Worm (Caenorhabditis elegans) whole organism, L4 larva: ENCODE results near the gene his-62.

ENCODE experiments used
- F37D6.2 ChIP-seq: sonication (generic microtip); optimal IDR thresholded peaks from 2 replicates; lab custom pipeline; 2016; ENCODE audit warnings: mild to moderate bottlenecking, missing genetic modification characterization, missing compliant biosample characterization
- T26A8.4 ChIP-seq: fragments of 200-800 bp; sonication (Bioruptor generic); IDR thresholded peaks from 2 replicates; pipeline ENCODE4 v1.3.6; 2022; ENCODE audit warnings: missing genetic modification characterization, missing compliant biosample characterization
- Y105C5A.15 ChIP-seq: fragments of 200-800 bp; sonication (Bioruptor generic); IDR thresholded peaks from 2 replicates; pipeline ENCODE4 v1.3.6; 2022; ENCODE audit warnings: missing genetic modification characterization, missing compliant biosample characterization
- Y5F2A.4 ChIP-seq: fragments of 200-800 bp; sonication (Bioruptor generic); optimal IDR thresholded peaks from 2 replicates; lab custom pipeline; 2018; ENCODE audit warnings: mild to moderate bottlenecking, missing genetic modification characterization, missing compliant biosample characterization
- Y75B8A.6 ChIP-seq: fragments of 200-800 bp; sonication (Bioruptor generic); IDR thresholded peaks from 2 replicates; pipeline ENCODE4 v1.3.6; 2022; ENCODE audit warnings: missing genetic modification reagents, missing genetic modification characterization, missing compliant biosample characterization
- ZK337.2 ChIP-seq: fragments of 200-800 bp; sonication (Bioruptor generic); IDR thresholded peaks from 2 replicates; pipeline ENCODE4 v1.3.6; 2022; ENCODE audit warnings: missing genetic modification reagents, missing genetic modification characterization, missing compliant biosample characterization
- aha-1 ChIP-seq: fragments of 150-350 bp; peaks from one replicate; lab custom pipeline; 2014; ENCODE audit warnings: missing biosample characterization, missing genetic modification characterization
- ama-1 ChIP-seq: fragments of 150-350 bp; optimal IDR thresholded peaks from 2 replicates; lab custom pipeline; 2014; ENCODE audit warnings: inconsistent platforms, mixed read lengths
- ceh-20 ChIP-seq: fragments of 200-800 bp; sonication (Bioruptor generic); IDR thresholded peaks from 2 replicates; pipeline ENCODE4 v1.3.6; 2022; ENCODE audit warnings: missing genetic modification reagents, missing genetic modification characterization, missing compliant biosample characterization
- ceh-44 ChIP-seq: fragments of 200-800 bp; sonication (Bioruptor generic); IDR thresholded peaks from 2 replicates; pipeline ENCODE4 v1.3.6; 2022; ENCODE audit warnings: missing genetic modification reagents, missing genetic modification characterization, missing compliant biosample characterization
- ceh-82 ChIP-seq: sonication (generic microtip); optimal IDR thresholded peaks from 2 replicates; lab custom pipeline; 2017; ENCODE audit warnings: missing biosample characterization, missing genetic modification characterization
- daf-16 ChIP-seq, 3 experiments: sonication (generic microtip); optimal IDR thresholded peaks; 2 replicates each; lab custom pipeline; 2016 to 2017; ENCODE audit warnings: missing genetic modification characterization in 3 of 3, missing genetic modification reagents in 3 of 3, mild to moderate bottlenecking in 2 of 3, missing compliant biosample characterization in 2 of 3, missing biosample characterization in 1 of 3, moderate library complexity in 1 of 3
- daf-8 ChIP-seq: fragments of 200-800 bp; sonication (Bioruptor generic); IDR thresholded peaks from 2 replicates; pipeline ENCODE4 v1.3.6; 2022; ENCODE audit warnings: missing genetic modification characterization, missing compliant biosample characterization
- dmd-6 ChIP-seq: fragments of 200-800 bp; sonication (Bioruptor generic); IDR thresholded peaks from 2 replicates; pipeline ENCODE4 v1.3.6; 2022; ENCODE audit warnings: missing genetic modification reagents, missing genetic modification characterization, missing compliant biosample characterization
- dpl-1 ChIP-seq: fragments of 150-350 bp; optimal IDR thresholded peaks from 2 replicates; lab custom pipeline; 2014; ENCODE audit warnings: missing biosample characterization, missing genetic modification reagents, missing genetic modification characterization
- dve-1 ChIP-seq: sonication (generic microtip); optimal IDR thresholded peaks from 2 replicates; lab custom pipeline; 2017; ENCODE audit warnings: antibody characterized with exemption, mild to moderate bottlenecking, missing genetic modification characterization, missing compliant biosample characterization; ENCODE audit not compliant: insufficient read depth
- egl-43 ChIP-seq: fragments of 200-800 bp; sonication (Bioruptor generic); IDR thresholded peaks from 2 replicates; pipeline ENCODE4 v1.3.6; 2022; ENCODE audit warnings: missing genetic modification reagents, missing genetic modification characterization, missing compliant biosample characterization
- fkh-10 ChIP-seq: fragments of 150-350 bp; optimal IDR thresholded peaks from 2 replicates; lab custom pipeline; 2014; ENCODE audit warnings: missing biosample characterization, missing genetic modification reagents, missing genetic modification characterization
- hif-1 ChIP-seq, 2 experiments: sonication (generic microtip); optimal IDR thresholded peaks; 2 replicates each; lab custom pipeline; 2016 to 2017; ENCODE audit warnings: missing compliant biosample characterization in 2 of 2, missing genetic modification characterization in 2 of 2, missing genetic modification reagents in 2 of 2, missing genotype in 2 of 2, mild to moderate bottlenecking in 1 of 2
- hlh-11 ChIP-seq: fragments of 200-800 bp; sonication (Bioruptor generic); optimal IDR thresholded peaks from 2 replicates; lab custom pipeline; 2018; ENCODE audit warnings: mild to moderate bottlenecking, missing genetic modification characterization, missing compliant biosample characterization
- hlh-30 ChIP-seq: sonication (generic microtip); optimal IDR thresholded peaks from 2 replicates; lab custom pipeline; 2017; ENCODE audit warnings: antibody characterized with exemption, mild to moderate bottlenecking, missing genetic modification characterization, missing compliant biosample characterization; ENCODE audit not compliant: insufficient read depth
- jun-1 ChIP-seq: fragments of 150-350 bp; optimal IDR thresholded peaks from 2 replicates; lab custom pipeline; 2014; ENCODE audit warnings: missing biosample characterization, missing genetic modification reagents, missing genetic modification characterization
- lin-1 ChIP-seq: fragments of 200-800 bp; sonication (Bioruptor generic); IDR thresholded peaks from 2 replicates; pipeline ENCODE4 v1.3.6; 2022; ENCODE audit warnings: missing genetic modification reagents, missing genetic modification characterization, missing compliant biosample characterization
- lin-13 ChIP-seq: fragments of 150-350 bp; optimal IDR thresholded peaks from 2 replicates; lab custom pipeline; 2014; ENCODE audit warnings: missing biosample characterization, missing genetic modification reagents, missing genetic modification characterization
- lsy-2 ChIP-seq, 2 experiments: fragments of 150-350 bp in 1 of 2; sonication (generic microtip) in 1 of 2; optimal IDR thresholded peaks; 2 replicates each; lab custom pipeline; 2014 to 2017; ENCODE audit warnings: missing biosample characterization in 2 of 2, missing genetic modification characterization in 2 of 2
- madf-9 ChIP-seq: fragments of 200-800 bp; sonication (Bioruptor generic); conservative IDR thresholded peaks from 2 replicates; pipeline ENCODE4 v1.3.6; 2022; ENCODE audit warnings: missing genetic modification reagents, missing genetic modification characterization, missing compliant biosample characterization
- mdt-29 ChIP-seq: fragments of 200-800 bp; sonication (Bioruptor generic); IDR thresholded peaks from 2 replicates; pipeline ENCODE4 v1.3.6; 2022; ENCODE audit warnings: missing genetic modification reagents, missing genetic modification characterization, missing compliant biosample characterization
- mep-1 ChIP-seq: fragments of 150-350 bp; sonication (generic microtip); optimal IDR thresholded peaks from 3 replicates; lab custom pipeline; 2014; ENCODE audit warnings: missing biosample characterization, missing genetic modification characterization
- mes-2 ChIP-seq: sonication (generic microtip); optimal IDR thresholded peaks from 2 replicates; lab custom pipeline; 2016; ENCODE audit warnings: missing genotype, mild to moderate bottlenecking, missing genetic modification characterization, missing compliant biosample characterization; ENCODE audit not compliant: poor library complexity, severe bottlenecking
- mxl-3 ChIP-seq: fragments of 200-800 bp; sonication (Bioruptor generic); optimal IDR thresholded peaks from 2 replicates; lab custom pipeline; 2018; ENCODE audit warnings: mild to moderate bottlenecking, missing genetic modification characterization, missing compliant biosample characterization
- nhr-11 ChIP-seq: fragments of 150-350 bp; optimal IDR thresholded peaks from 2 replicates; lab custom pipeline; 2014; ENCODE audit warnings: missing biosample characterization, missing genetic modification characterization
- nhr-28 ChIP-seq: fragments of 150-350 bp; optimal IDR thresholded peaks from 2 replicates; lab custom pipeline; 2014; ENCODE audit warnings: missing biosample characterization, missing genetic modification characterization
- nhr-6 ChIP-seq: fragments of 150-350 bp; optimal IDR thresholded peaks from 2 replicates; lab custom pipeline; 2014; ENCODE audit warnings: missing biosample characterization, missing genetic modification characterization
- nhr-76 ChIP-seq: fragments of 150-350 bp; optimal IDR thresholded peaks from 2 replicates; lab custom pipeline; 2014; ENCODE audit warnings: missing biosample characterization, missing genetic modification characterization
- php-3 ChIP-seq: fragments of 200-800 bp; sonication (Bioruptor generic); IDR thresholded peaks from 2 replicates; pipeline ENCODE4 v1.3.6; 2022; ENCODE audit warnings: missing genetic modification reagents, missing genetic modification characterization, missing compliant biosample characterization
- pqm-1 ChIP-seq: sonication (generic microtip); optimal IDR thresholded peaks from 2 replicates; lab custom pipeline; 2017; ENCODE audit warnings: missing biosample characterization, missing genetic modification characterization
- snpc-1.2 ChIP-seq: fragments of 200-800 bp; sonication (Bioruptor generic); IDR thresholded peaks from 2 replicates; pipeline ENCODE4 v1.3.6; 2022; ENCODE audit warnings: missing genetic modification reagents, missing genetic modification characterization, missing compliant biosample characterization
- spr-1 ChIP-seq: sonication (generic microtip); optimal IDR thresholded peaks from 2 replicates; lab custom pipeline; 2016; ENCODE audit warnings: mild to moderate bottlenecking, missing genetic modification characterization, missing compliant biosample characterization
- unc-62 ChIP-seq, 3 experiments: fragments of 150-350 bp in 1 of 3; sonication (generic microtip); optimal IDR thresholded peaks in 2 of 3; peaks in 1 of 3; 1 replicate in 1 of 3; 2 replicates in 2 of 3; lab custom pipeline; 2014 to 2017; ENCODE audit warnings: missing biosample characterization in 3 of 3, missing genetic modification characterization in 3 of 3, missing genetic modification reagents in 3 of 3, missing genotype in 1 of 3

his-62 gene

ce11 chrIV:7520841-7521240 is 34.5 kb downstream of the his-62 start:
- no peak for TF ChIP-seq nhr-76
- TF ChIP-seq nhr-11 (tag; lab: Kevin White, UChicago): no peak
- TF ChIP-seq hif-1 (tag; optimal IDR thresholded peaks at IDR 0.05; lab: Kevin White, UChicago): no peak
- no peak for TF ChIP-seq egl-43 (GFP tag; lab: Robert Waterston, UW)
- peak; percentile 7 for TF ChIP-seq pqm-1 (tag; lab: Kevin White, UChicago)
- TF ChIP-seq dve-1: peak; percentile 20
- no peak for TF ChIP-seq daf-16 (GFP tag; optimal IDR thresholded peaks at IDR 0.05; lab: Kevin White, UChicago)
- TF ChIP-seq daf-16 (tag; optimal IDR thresholded peaks at IDR 0.05; lab: Kevin White, UChicago): peak; percentile 40
- TF ChIP-seq nhr-28: peak; percentile 22
- TF ChIP-seq php-3: peak; percentile 39; the same call in 1 of the 2 replicates
- no peak for TF ChIP-seq fkh-10
- TF ChIP-seq lin-13 (GFP tag; lab: Kevin White, UChicago): no peak
- TF ChIP-seq T26A8.4 (GFP tag; lab: Robert Waterston, UW): no peak
- TF ChIP-seq unc-62 (GFP tag; optimal IDR thresholded peaks at IDR 0.05 in 1 of 2; lab: Kevin White, UChicago): peak in 1 of 2 experiments; percentile 25
- TF ChIP-seq unc-62 (tag; optimal IDR thresholded peaks at IDR 0.05; lab: Kevin White, UChicago): no peak
- TF ChIP-seq F37D6.2: no peak
- TF ChIP-seq hlh-30: peak; percentile 34
- TF ChIP-seq jun-1 (tag; lab: Kevin White, UChicago): no peak
- TF ChIP-seq mdt-29 (GFP tag; lab: Robert Waterston, UW): no peak
- TF ChIP-seq mxl-3: no peak
- TF ChIP-seq ama-1 (lab: Kevin White, UChicago): no peak
- TF ChIP-seq ZK337.2: no peak
- peak; percentile 49 for TF ChIP-seq hlh-11 (tag; lab: Kevin White, UChicago)
- TF ChIP-seq spr-1 (tag; lab: Kevin White, UChicago): no peak
- no peak for TF ChIP-seq mes-2 (tag; lab: Kevin White, UChicago)
- no peak for TF ChIP-seq lsy-2 (tag; optimal IDR thresholded peaks at IDR 0.05; lab: Kevin White, UChicago)
- peak; percentile 34 for TF ChIP-seq mep-1 (tag; lab: Kevin White, UChicago)
- no peak for TF ChIP-seq ceh-44 (GFP tag; lab: Robert Waterston, UW)
- TF ChIP-seq snpc-1.2: no peak
- peak; percentile 36; the same call in 1 of the 2 replicates for TF ChIP-seq dmd-6 (GFP tag; lab: Robert Waterston, UW)
- TF ChIP-seq nhr-6 (tag; lab: Kevin White, UChicago): no peak
- no peak for TF ChIP-seq lin-1 (GFP tag; lab: Robert Waterston, UW)
- peak; percentile 17 for TF ChIP-seq aha-1 (tag; lab: Kevin White, UChicago)
- no peak for TF ChIP-seq Y5F2A.4

ce11 chrIV:7521591-7521990 is 35.2 kb downstream of the his-62 start:
- TF ChIP-seq madf-9 (GFP tag; lab: Robert Waterston, UW) (no peak), daf-8 (GFP tag; lab: Robert Waterston, UW) (no peak), aha-1 (tag; lab: Kevin White, UChicago) (peak; percentile 39), snpc-1.2 (no peak), Y75B8A.6 (GFP tag; lab: Robert Waterston, UW) (no peak), Y105C5A.15 (GFP tag; lab: Robert Waterston, UW) (no peak), ceh-20 (GFP tag; lab: Robert Waterston, UW) (no peak), ceh-82 (tag; lab: Kevin White, UChicago) (no peak)

DNA sequence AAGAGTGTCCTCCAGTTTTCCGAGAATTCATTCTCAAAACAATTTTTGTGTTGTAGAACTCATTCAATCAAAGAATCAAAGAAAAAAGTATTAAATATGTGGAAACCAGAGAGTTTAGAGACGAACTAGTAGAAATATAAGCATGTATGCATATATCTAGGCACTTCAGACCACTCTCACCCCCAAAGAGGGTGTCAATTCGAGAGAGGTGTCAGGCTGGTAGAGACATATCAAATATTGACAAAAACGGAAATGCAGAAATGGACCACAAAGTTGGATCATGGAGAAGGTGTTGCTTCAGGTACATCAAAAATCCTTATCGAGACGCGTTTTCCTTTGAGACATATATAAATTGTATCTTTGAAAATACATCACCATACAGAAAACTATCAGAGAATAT is 37.4 kb downstream of the his-62 start:
- TF ChIP-seq mdt-29 (GFP tag; lab: Robert Waterston, UW) (no peak), unc-62 (GFP tag; optimal IDR thresholded peaks at IDR 0.05 in 1 of 2; lab: Kevin White, UChicago) (peak in 1 of 2 experiments; percentile 92), unc-62 (tag; optimal IDR thresholded peaks at IDR 0.05; lab: Kevin White, UChicago) (no peak), dpl-1 (GFP tag; lab: Kevin White, UChicago) (no peak)
